Fruit fly (Drosophila melanogaster) whole organism, embryonic: Measurements from ENCODE around the gene Uck.

Experiments used
- ATbp ChIP-seq: fragments of 200-800 bp; sonication (Bioruptor generic); optimal IDR thresholded peaks from 2 replicates; lab custom pipeline; 2017; ENCODE audit warnings: missing biosample characterization, mild to moderate bottlenecking, missing genetic modification characterization, missing genetic modification reagents
- Adf1 ChIP-seq: fragments of 200-800 bp; sonication (Bioruptor generic); IDR thresholded peaks from 2 replicates; pipeline ENCODE4 v1.3.6; 2022; ENCODE audit warnings: missing biosample characterization, missing genetic modification characterization
- Atf-2 ChIP-seq: fragments of 200-800 bp; sonication (Bioruptor generic); optimal IDR thresholded peaks from 2 replicates; lab custom pipeline; 2016; ENCODE audit warnings: missing biosample characterization, missing genetic modification characterization
- CG11696 ChIP-seq: fragments of 200-800 bp; sonication (Bioruptor generic); IDR thresholded peaks from 2 replicates; pipeline ENCODE4 v1.3.6; 2022; ENCODE audit warnings: missing biosample characterization, missing genetic modification characterization
- CG12071 ChIP-seq: fragments of 200-800 bp; sonication (Bioruptor generic); optimal IDR thresholded peaks from 3 replicates; lab custom pipeline; 2018; ENCODE audit warnings: missing biosample characterization, mild to moderate bottlenecking, missing genetic modification characterization
- CG12219 ChIP-seq: fragments of 200-800 bp; sonication (Bioruptor generic); optimal IDR thresholded peaks from 3 replicates; lab custom pipeline; 2018; ENCODE audit warnings: missing biosample characterization, mild to moderate bottlenecking, missing genetic modification characterization
- CG15696 ChIP-seq: fragments of 200-800 bp; sonication (Bioruptor generic); optimal IDR thresholded peaks from 2 replicates; lab custom pipeline; 2019; ENCODE audit warnings: missing biosample characterization, mild to moderate bottlenecking, missing genetic modification characterization, moderate library complexity
- CG17328 ChIP-seq: fragments of 200-800 bp; sonication (Bioruptor generic); IDR thresholded peaks from 2 replicates; pipeline ENCODE4 v1.3.6; 2022; ENCODE audit warnings: missing biosample characterization, missing genetic modification characterization
- CG2678 ChIP-seq: fragments of 200-800 bp; sonication (Bioruptor generic); optimal IDR thresholded peaks from 3 replicates; lab custom pipeline; 2019; ENCODE audit warnings: missing biosample characterization, mild to moderate bottlenecking, missing genetic modification characterization, moderate library complexity
- CG2875 ChIP-seq: fragments of 200-800 bp; sonication (Bioruptor generic); optimal IDR thresholded peaks from 2 replicates; lab custom pipeline; 2017; ENCODE audit warnings: missing biosample characterization, mild to moderate bottlenecking, missing genetic modification characterization, missing genetic modification reagents
- CG3065 ChIP-seq: fragments of 200-800 bp; sonication (Bioruptor generic); optimal IDR thresholded peaks from 2 replicates; lab custom pipeline; 2016; ENCODE audit warnings: missing biosample characterization, missing genetic modification characterization
- CG8765 ChIP-seq: fragments of 200-800 bp; sonication (Bioruptor generic); IDR thresholded peaks from 2 replicates; pipeline ENCODE4 v1.3.6; 2022; ENCODE audit warnings: missing biosample characterization, missing genetic modification characterization
- CkIIα-i1 ChIP-seq: fragments of 200-800 bp; sonication (Bioruptor generic); IDR thresholded peaks from 2 replicates; pipeline ENCODE4 v1.3.6; 2022; ENCODE audit warnings: missing biosample characterization, missing genetic modification characterization
- Deaf1 ChIP-seq: fragments of 200-800 bp; optimal IDR thresholded peaks from 3 replicates; lab custom pipeline; 2019; ENCODE audit warnings: missing biosample characterization, mild to moderate bottlenecking, missing genetic modification characterization, moderate library complexity
- HHEX ChIP-seq: fragments of 200-800 bp; sonication (Bioruptor generic); optimal IDR thresholded peaks from 3 replicates; lab custom pipeline; 2017; ENCODE audit warnings: missing biosample characterization, mild to moderate bottlenecking, missing genetic modification characterization, missing genetic modification reagents
- HLH3B ChIP-seq: fragments of 200-800 bp; sonication (Bioruptor generic); IDR thresholded peaks from 2 replicates; pipeline ENCODE4 v1.3.6; 2022; ENCODE audit warnings: missing biosample characterization, missing genetic modification characterization
- HLH54F ChIP-seq: fragments of 200-800 bp; sonication (Bioruptor generic); optimal IDR thresholded peaks from 3 replicates; lab custom pipeline; 2016; ENCODE audit warnings: missing biosample characterization, missing genetic modification characterization
- Hr3 ChIP-seq: fragments of 200-800 bp; sonication (Bioruptor generic); optimal IDR thresholded peaks from 3 replicates; lab custom pipeline; 2016; ENCODE audit warnings: missing biosample characterization, missing genetic modification characterization
- Myb ChIP-seq: fragments of 200-800 bp; sonication (Bioruptor generic); optimal IDR thresholded peaks from 2 replicates; lab custom pipeline; 2016; ENCODE audit warnings: missing biosample characterization, missing genetic modification characterization
- NK7.1 ChIP-seq: fragments of 200-800 bp; sonication (Bioruptor generic); optimal IDR thresholded peaks from 3 replicates; lab custom pipeline; 2016; ENCODE audit warnings: missing biosample characterization, missing genetic modification characterization
- Ptx1 ChIP-seq: fragments of 200-800 bp; sonication (Bioruptor generic); IDR thresholded peaks from 2 replicates; pipeline ENCODE4 v1.3.6; 2022; ENCODE audit warnings: missing biosample characterization, missing genetic modification characterization
- Ssrp ChIP-seq: fragments of 200-800 bp; sonication (Bioruptor generic); optimal IDR thresholded peaks from 2 replicates; lab custom pipeline; 2018; ENCODE audit warnings: missing biosample characterization, mild to moderate bottlenecking, missing genetic modification characterization, moderate library complexity
- Tbp ChIP-seq: fragments of >200 bp; optimal IDR thresholded peaks from 2 replicates; lab custom pipeline; 2018; ENCODE audit warnings: missing biosample characterization, missing genetic modification characterization
- Usf ChIP-seq: fragments of 200-800 bp; sonication (Bioruptor generic); optimal IDR thresholded peaks from 2 replicates; lab custom pipeline; 2017; ENCODE audit warnings: missing genotype, missing biosample characterization, missing genetic modification characterization
- Xrp1 ChIP-seq: fragments of 200-800 bp; sonication (Bioruptor generic); IDR thresholded peaks from 2 replicates; pipeline ENCODE4 v1.3.6; 2022; ENCODE audit warnings: missing biosample characterization, missing genetic modification characterization
- aop ChIP-seq: fragments of 200-800 bp; sonication (Bioruptor generic); IDR thresholded peaks from 2 replicates; pipeline ENCODE4 v1.3.6; 2022; ENCODE audit warnings: missing biosample characterization, missing genetic modification characterization
- bigmax ChIP-seq: fragments of 200-800 bp; sonication (Bioruptor generic); optimal IDR thresholded peaks from 2 replicates; lab custom pipeline; 2018; ENCODE audit warnings: missing biosample characterization, mild to moderate bottlenecking, missing genetic modification characterization
- cato ChIP-seq: fragments of 200-800 bp; sonication (Bioruptor generic); optimal IDR thresholded peaks from 2 replicates; lab custom pipeline; 2016; ENCODE audit warnings: missing biosample characterization, missing genetic modification characterization, borderline replicate concordance
- chn ChIP-seq: fragments of 200-800 bp; sonication (Bioruptor generic); optimal IDR thresholded peaks from 2 replicates; lab custom pipeline; 2016; ENCODE audit warnings: missing biosample characterization, missing genetic modification characterization
- dan ChIP-seq: fragments of 200-800 bp; sonication (Bioruptor generic); IDR thresholded peaks from 2 replicates; pipeline ENCODE4 v1.3.6; 2022; ENCODE audit warnings: missing biosample characterization, missing genetic modification characterization
- en ChIP-seq: fragments of 200-800 bp; sonication (Bioruptor generic); optimal IDR thresholded peaks from 2 replicates; lab custom pipeline; 2016; ENCODE audit warnings: missing biosample characterization, missing genetic modification characterization
- fd102C ChIP-seq: fragments of 200-800 bp; sonication (Bioruptor generic); optimal IDR thresholded peaks from 2 replicates; lab custom pipeline; 2018; ENCODE audit warnings: missing biosample characterization, mild to moderate bottlenecking, missing genetic modification characterization, moderate library complexity
- gro ChIP-seq: fragments of 200-800 bp; sonication (Bioruptor generic); optimal IDR thresholded peaks from 2 replicates; lab custom pipeline; 2016; ENCODE audit warnings: missing biosample characterization, missing genetic modification characterization
- gt ChIP-seq: fragments of 200-800 bp; sonication (Bioruptor generic); IDR thresholded peaks from 2 replicates; pipeline ENCODE4 v1.3.6; 2022; ENCODE audit warnings: missing biosample characterization, missing genetic modification characterization
- h ChIP-seq: fragments of >200 bp; optimal IDR thresholded peaks from 2 replicates; lab custom pipeline; 2017
- hth ChIP-seq: fragments of >200 bp; optimal IDR thresholded peaks from 2 replicates; lab custom pipeline; 2017; ENCODE audit warnings: inconsistent platforms
- kni ChIP-seq: fragments of 200-800 bp; sonication (Bioruptor generic); optimal IDR thresholded peaks from 3 replicates; lab custom pipeline; 2017; ENCODE audit warnings: mild to moderate bottlenecking, missing biosample characterization, missing genetic modification reagents, missing genetic modification characterization
- knrl ChIP-seq: fragments of 200-800 bp; sonication (Bioruptor generic); IDR thresholded peaks from 3 replicates; pipeline ENCODE4 v1.3.6; 2022; ENCODE audit warnings: missing biosample characterization, missing genetic modification characterization; ENCODE audit not compliant: partially characterized antibody
- lola ChIP-seq, 3 experiments: fragments of >200 bp in 2 of 3; fragments of 200-800 bp in 1 of 3; sonication (Bioruptor generic) in 1 of 3; optimal IDR thresholded peaks; 2 replicates each; lab custom pipeline; 2017 to 2019; ENCODE audit warnings: missing biosample characterization in 3 of 3, missing genetic modification characterization in 3 of 3, mild to moderate bottlenecking in 1 of 3, moderate library complexity in 1 of 3
- lov ChIP-seq, 2 experiments: fragments of 200-800 bp in 1 of 2; fragments of >200 bp in 1 of 2; sonication (Bioruptor generic) in 1 of 2; IDR thresholded peaks in 1 of 2; optimal IDR thresholded peaks in 1 of 2; 2 replicates in 1 of 2; 3 replicates in 1 of 2; pipeline versions ENCODE4 v1.3.6 to Lab custom; 2017 to 2022; ENCODE audit warnings: missing biosample characterization in 1 of 2, missing genetic modification characterization in 1 of 2
- nau ChIP-seq: fragments of 200-800 bp; sonication (Bioruptor generic); optimal IDR thresholded peaks from 3 replicates; lab custom pipeline; 2017; ENCODE audit warnings: missing biosample characterization, mild to moderate bottlenecking, missing genetic modification characterization, missing genetic modification reagents
- pzg ChIP-seq: fragments of 200-800 bp; sonication (Bioruptor generic); optimal IDR thresholded peaks from 3 replicates; lab custom pipeline; 2018; ENCODE audit warnings: missing biosample characterization, mild to moderate bottlenecking, missing genetic modification characterization, moderate library complexity
- row ChIP-seq: fragments of 200-800 bp; sonication (Bioruptor generic); IDR thresholded peaks from 3 replicates; pipeline ENCODE4 v1.3.6; 2022; ENCODE audit warnings: missing biosample characterization, missing genetic modification characterization
- sd ChIP-seq: fragments of 200-800 bp; sonication (Bioruptor generic); optimal IDR thresholded peaks from 3 replicates; lab custom pipeline; 2018; ENCODE audit warnings: missing biosample characterization, mild to moderate bottlenecking, missing genetic modification characterization, moderate library complexity
- slbo ChIP-seq: fragments of 200-800 bp; sonication (Bioruptor generic); IDR thresholded peaks from 2 replicates; pipeline ENCODE4 v1.3.6; 2022; ENCODE audit warnings: missing biosample characterization, missing genetic modification characterization
- sob ChIP-seq: fragments of 200-800 bp; sonication (Bioruptor generic); IDR thresholded peaks from 2 replicates; pipeline ENCODE4 v1.3.6; 2022; ENCODE audit warnings: missing biosample characterization, missing genetic modification characterization
- tna ChIP-seq: fragments of 200-800 bp; sonication (Bioruptor generic); IDR thresholded peaks from 2 replicates; pipeline ENCODE4 v1.3.6; 2022; ENCODE audit warnings: missing biosample characterization, missing genetic modification characterization; ENCODE audit not compliant: partially characterized antibody
- ttk ChIP-seq: fragments of 200-800 bp; sonication (Bioruptor generic); IDR thresholded peaks from 2 replicates; pipeline ENCODE4 v2.1.2; 2022; ENCODE audit warnings: missing biosample characterization, missing genetic modification characterization
- zfh1 ChIP-seq: fragments of 200-800 bp; sonication (Bioruptor generic); IDR thresholded peaks from 3 replicates; pipeline ENCODE4 v1.3.6; 2022; ENCODE audit warnings: missing biosample characterization, missing genetic modification characterization

The Uck gene

DNA sequence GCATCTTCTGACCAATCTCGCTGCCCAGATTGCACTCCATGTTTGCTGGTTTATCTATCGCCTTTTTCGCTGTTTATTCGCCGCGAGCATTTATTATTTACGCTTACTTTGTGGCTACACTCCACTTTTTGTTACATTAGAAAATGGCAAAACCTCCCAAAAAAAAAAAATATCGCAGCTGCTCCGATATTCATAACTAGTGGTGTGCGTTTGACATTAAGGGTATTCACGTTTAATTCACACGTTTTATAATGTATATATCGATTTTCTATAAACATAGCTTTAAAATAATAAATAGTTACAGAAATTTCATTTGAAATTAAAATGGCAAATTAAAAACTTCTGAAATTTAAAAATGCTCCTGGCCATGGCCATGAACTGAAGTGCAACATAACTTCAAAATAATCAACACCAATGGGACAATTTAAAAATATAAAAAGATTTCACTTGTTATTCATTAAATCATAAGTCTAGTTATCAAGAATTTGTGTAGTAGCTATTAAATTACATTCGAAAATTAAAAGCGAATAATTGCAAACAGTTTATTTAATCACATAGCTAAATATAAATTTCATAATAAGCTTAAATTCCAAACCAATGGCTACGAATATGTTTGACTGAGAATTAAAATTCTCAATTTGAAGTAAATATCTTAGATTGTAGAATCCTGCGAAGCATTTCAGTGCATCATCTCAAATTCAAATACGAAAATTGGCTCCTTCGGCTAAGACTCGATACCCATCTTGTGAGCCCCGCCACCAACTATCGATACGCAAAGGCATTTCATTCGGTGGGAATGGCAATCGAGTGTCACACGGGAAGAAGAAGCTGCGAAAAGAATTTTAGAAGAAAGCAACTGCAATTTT is 28.5 kb downstream of the Uck start, which contains the start of the genes Nab2 and BRWD3 (continued):
- TF ChIP-seq lov (optimal IDR thresholded peaks at IDR 0.05; lab: Kevin White, UChicago): no peak
- TF ChIP-seq lov (GFP tag; IDR thresholded peaks at IDR 0.05; lab: Robert Waterston, UW): 0 out of 3 replicates have a peak, but pooled peaks have one; percentile 17
- TF ChIP-seq CG2875 (GFP tag; lab: Kevin White, UChicago): no peak
- TF ChIP-seq h: no peak
- peak; percentile 43 for TF ChIP-seq Hr3 (GFP tag; lab: Kevin White, UChicago)
- no peak for TF ChIP-seq CkIIα-i1 (GFP tag; lab: Robert Waterston, UW)
- TF ChIP-seq Tbp: no peak
- TF ChIP-seq gro (GFP tag; lab: Kevin White, UChicago): no peak
- TF ChIP-seq Xrp1 (GFP tag; lab: Robert Waterston, UW): peak; percentile 47; the same call in 1 of the 2 replicates
- TF ChIP-seq HHEX (GFP tag; lab: Kevin White, UChicago): no peak
- peak; percentile 29; the same call in 1 of the 2 replicates for TF ChIP-seq HLH3B
- peak; percentile 61; the same call in 2 of the 3 replicates for TF ChIP-seq knrl (GFP tag; lab: Robert Waterston, UW)
- TF ChIP-seq kni: no peak
- no peak for TF ChIP-seq hth (lab: Kevin White, UChicago)
- TF ChIP-seq slbo (GFP tag; lab: Robert Waterston, UW): peak; percentile 75
- TF ChIP-seq cato (GFP tag; lab: Kevin White, UChicago): peak; percentile 9
- no peak for TF ChIP-seq Atf-2
- 0 out of 3 replicates have a peak, but pooled peaks have one; percentile 37 for TF ChIP-seq zfh1 (GFP tag; lab: Robert Waterston, UW)
- TF ChIP-seq CG17328 (GFP tag; lab: Robert Waterston, UW): peak; percentile 49; the same call in 1 of the 2 replicates
- peak; percentile 62 for TF ChIP-seq pzg (GFP tag; lab: Kevin White, UChicago)
- peak in 1 of 3 experiments; percentile 67 for TF ChIP-seq lola (GFP tag; optimal IDR thresholded peaks at IDR 0.05; lab: Kevin White, UChicago)
- peak; percentile 22 for TF ChIP-seq Ssrp (tag; lab: Kevin White, UChicago)
- no peak for TF ChIP-seq sd (tag; lab: Kevin White, UChicago)
- peak; percentile 35; the same call in 1 of the 2 replicates for TF ChIP-seq Ptx1
- TF ChIP-seq gt (GFP tag; lab: Robert Waterston, UW): no peak
- TF ChIP-seq dan: no peak
- TF ChIP-seq en (GFP tag; lab: Kevin White, UChicago): no peak
- TF ChIP-seq HLH54F (GFP tag; lab: Kevin White, UChicago): no peak
- peak; percentile 28 for TF ChIP-seq CG15696 (tag; lab: Kevin White, UChicago)
- TF ChIP-seq Deaf1 (tag; lab: Kevin White, UChicago): no peak
- TF ChIP-seq nau: no peak
- no peak for TF ChIP-seq CG3065
- TF ChIP-seq Myb (GFP tag; lab: Kevin White, UChicago): no peak
- 0 out of 2 replicates have a peak, but pooled peaks have one; percentile 28 for TF ChIP-seq CG8765 (GFP tag; lab: Robert Waterston, UW)
- TF ChIP-seq CG11696 (GFP tag; lab: Robert Waterston, UW): no peak
- TF ChIP-seq Usf (GFP tag; lab: Kevin White, UChicago): no peak
- TF ChIP-seq sob (GFP tag; lab: Robert Waterston, UW): peak; percentile 14; the same call in 1 of the 2 replicates
- no peak for TF ChIP-seq NK7.1 (GFP tag; lab: Kevin White, UChicago)
- TF ChIP-seq CG12071 (GFP tag; lab: Kevin White, UChicago): no peak
- no peak; the same call in 1 of the 2 replicates for TF ChIP-seq Adf1 (GFP tag; lab: Robert Waterston, UW)
- TF ChIP-seq ATbp (GFP tag; lab: Kevin White, UChicago): no peak
- no peak for TF ChIP-seq tna (GFP tag; lab: Robert Waterston, UW)
- no peak for TF ChIP-seq chn (GFP tag; lab: Kevin White, UChicago)
- TF ChIP-seq aop: no peak
- 0 out of 2 replicates have a peak, but pooled peaks have one; percentile 24 for TF ChIP-seq ttk (GFP tag; lab: Robert Waterston, UW)
- peak; percentile 70 for TF ChIP-seq row (GFP tag; lab: Robert Waterston, UW)
- TF ChIP-seq CG2678: no peak
- TF ChIP-seq bigmax: no peak
- no peak for TF ChIP-seq fd102C
- no peak for TF ChIP-seq CG12219 (GFP tag; lab: Kevin White, UChicago)
